Worm (Caenorhabditis elegans): ENCODE measurements around the gene K02F6.6.

DNA sequence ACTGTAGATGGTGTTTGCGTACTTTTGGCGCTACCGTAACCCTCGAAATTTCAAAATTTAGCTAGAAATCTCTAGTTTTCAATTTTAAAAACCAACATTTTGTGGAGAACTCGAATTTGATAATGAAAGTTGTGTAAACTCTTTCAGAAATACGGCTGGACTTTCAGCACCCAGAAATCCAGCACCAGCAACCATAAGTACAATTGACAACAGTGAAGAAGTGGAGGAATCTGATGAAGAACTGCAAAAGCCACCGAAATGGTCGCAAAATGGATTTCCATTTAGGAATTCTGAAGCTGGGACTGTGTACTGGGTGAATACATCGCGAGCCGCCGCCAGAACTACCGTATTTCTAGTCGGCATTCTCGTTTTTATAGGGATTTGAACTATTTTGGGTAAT lies 47.1 kb upstream of the K02F6.6 start, which contains the start of gene F53G2.13:
- TF ChIP-seq klf-2 (GFP tag; conservative IDR thresholded peaks at IDR 0.05) (no peak), ztf-29 (GFP tag; IDR thresholded peaks at IDR 0.05) (no peak), ztf-23 (GFP tag; IDR thresholded peaks at IDR 0.05) (no peak), cog-1 (tag; optimal IDR thresholded peaks at IDR 0.05) (no peak), T22C8.4 (GFP tag; IDR thresholded peaks at IDR 0.05) (no peak), tab-1 (GFP tag; IDR thresholded peaks at IDR 0.05) (no peak)
